Fruit fly (Drosophila melanogaster) whole organism, prepupa: Measurements from ENCODE around the gene CG7006.
A peak's percentile ranks its signal among the peaks of the same experiment; 100 is the strongest.

Source experiments
- CG10631 ChIP-seq: fragments of 200-800 bp; sonication (Bioruptor generic); optimal IDR thresholded peaks from 2 replicates; lab custom pipeline; 2016; ENCODE audit warnings: missing biosample characterization, missing genetic modification characterization
- CG10669 ChIP-seq: fragments of 200-800 bp; sonication (Bioruptor generic); optimal IDR thresholded peaks from 3 replicates; lab custom pipeline; 2018; ENCODE audit warnings: missing biosample characterization, mild to moderate bottlenecking, missing genetic modification characterization, moderate library complexity
- CG11294 ChIP-seq: fragments of 200-800 bp; sonication (Bioruptor generic); IDR thresholded peaks from 2 replicates; pipeline ENCODE4 v1.3.6; 2022; ENCODE audit warnings: missing biosample characterization, missing genetic modification characterization
- CG11762 ChIP-seq: fragments of 200-800 bp; sonication (Bioruptor generic); optimal IDR thresholded peaks from 3 replicates; lab custom pipeline; 2016; ENCODE audit warnings: missing biosample characterization, missing genetic modification characterization; ENCODE audit not compliant: insufficient read depth
- CG11902 ChIP-seq: fragments of 200-800 bp; sonication (Bioruptor generic); optimal IDR thresholded peaks from 3 replicates; lab custom pipeline; 2016; ENCODE audit warnings: missing biosample characterization, missing genetic modification characterization
- CG1621 ChIP-seq: fragments of 200-800 bp; sonication (Bioruptor generic); optimal IDR thresholded peaks from 3 replicates; lab custom pipeline; 2018; ENCODE audit warnings: missing biosample characterization, mild to moderate bottlenecking, missing genetic modification characterization
- CG16779 ChIP-seq: fragments of 200-800 bp; sonication (Bioruptor generic); optimal IDR thresholded peaks from 3 replicates; lab custom pipeline; 2017; ENCODE audit warnings: missing biosample characterization, mild to moderate bottlenecking, missing genetic modification characterization
- CG3032 ChIP-seq: fragments of 200-800 bp; optimal IDR thresholded peaks from 2 replicates; lab custom pipeline; 2019; ENCODE audit warnings: missing biosample characterization, mild to moderate bottlenecking, missing genetic modification characterization, moderate library complexity
- CG31627 ChIP-seq: fragments of 200-800 bp; sonication (Bioruptor generic); optimal IDR thresholded peaks from 3 replicates; lab custom pipeline; 2016; ENCODE audit warnings: missing biosample characterization, missing genetic modification characterization
- CG32006 ChIP-seq: fragments of 200-800 bp; sonication (Bioruptor generic); optimal IDR thresholded peaks from 3 replicates; lab custom pipeline; 2017; ENCODE audit warnings: missing biosample characterization, mild to moderate bottlenecking, missing genetic modification characterization
- CG34406 ChIP-seq: fragments of 200-800 bp; sonication (Bioruptor generic); optimal IDR thresholded peaks from 3 replicates; lab custom pipeline; 2016; ENCODE audit warnings: missing biosample characterization, missing genetic modification characterization
- CG3919 ChIP-seq: fragments of 200-800 bp; sonication (Bioruptor generic); optimal IDR thresholded peaks from 3 replicates; lab custom pipeline; 2016; ENCODE audit warnings: missing biosample characterization, missing genetic modification characterization
- CG4318 ChIP-seq: fragments of 200-800 bp; sonication (Bioruptor generic); optimal IDR thresholded peaks from 3 replicates; lab custom pipeline; 2017; ENCODE audit warnings: missing biosample characterization, mild to moderate bottlenecking, missing genetic modification characterization
- CG7368 ChIP-seq: fragments of 200-800 bp; sonication (Bioruptor generic); optimal IDR thresholded peaks from 3 replicates; lab custom pipeline; 2016; ENCODE audit warnings: missing biosample characterization, missing genetic modification characterization
- CG8119 ChIP-seq: fragments of 200-800 bp; sonication (Bioruptor generic); IDR thresholded peaks from 3 replicates; pipeline ENCODE4 v1.3.6; 2022; ENCODE audit warnings: missing biosample characterization, missing genetic modification characterization
- CG8319 ChIP-seq: fragments of 200-800 bp; sonication (Bioruptor generic); optimal IDR thresholded peaks from 3 replicates; lab custom pipeline; 2016; ENCODE audit warnings: missing biosample characterization, missing genetic modification characterization
- Eip93F ChIP-seq: fragments of 200-800 bp; sonication (Bioruptor generic); optimal IDR thresholded peaks from 2 replicates; lab custom pipeline; 2016; ENCODE audit warnings: missing biosample characterization, mild to moderate bottlenecking, missing genetic modification characterization
- Ets21C ChIP-seq: fragments of 200-800 bp; sonication (Bioruptor generic); optimal IDR thresholded peaks from 3 replicates; lab custom pipeline; 2016; ENCODE audit warnings: missing biosample characterization, missing genetic modification characterization
- Ets96B ChIP-seq: fragments of 200-800 bp; optimal IDR thresholded peaks from 2 replicates; lab custom pipeline; 2019; ENCODE audit warnings: missing biosample characterization, mild to moderate bottlenecking, missing genetic modification characterization, moderate library complexity
- Hr38 ChIP-seq: sonication (Bioruptor generic); optimal IDR thresholded peaks from 2 replicates; lab custom pipeline; 2016; ENCODE audit warnings: missing biosample characterization, missing genetic modification characterization
- Hr39 ChIP-seq: fragments of 200-800 bp; sonication (Bioruptor generic); optimal IDR thresholded peaks from 2 replicates; lab custom pipeline; 2016; ENCODE audit warnings: missing biosample characterization, missing genetic modification characterization
- Hr4 ChIP-seq: fragments of 200-800 bp; sonication (Bioruptor generic); optimal IDR thresholded peaks from 3 replicates; lab custom pipeline; 2016; ENCODE audit warnings: missing biosample characterization, missing genetic modification characterization
- Lpt ChIP-seq: fragments of 200-800 bp; sonication (Bioruptor generic); optimal IDR thresholded peaks from 3 replicates; lab custom pipeline; 2016; ENCODE audit warnings: missing biosample characterization, missing genetic modification characterization
- Smox ChIP-seq: fragments of 200-800 bp; sonication (Bioruptor generic); optimal IDR thresholded peaks from 3 replicates; lab custom pipeline; 2016; ENCODE audit warnings: missing biosample characterization, missing genetic modification characterization
- achi ChIP-seq: fragments of 200-800 bp; sonication (Bioruptor generic); optimal IDR thresholded peaks from 3 replicates; lab custom pipeline; 2016; ENCODE audit warnings: missing biosample characterization, missing genetic modification characterization
- acj6 ChIP-seq: fragments of 200-800 bp; sonication (Bioruptor generic); optimal IDR thresholded peaks from 3 replicates; lab custom pipeline; 2016; ENCODE audit warnings: missing biosample characterization, missing genetic modification characterization
- cyc ChIP-seq: fragments of 200-800 bp; sonication (Bioruptor generic); optimal IDR thresholded peaks from 3 replicates; lab custom pipeline; 2016; ENCODE audit warnings: missing biosample characterization, missing genetic modification characterization
- dac ChIP-seq: fragments of 200-800 bp; sonication (Bioruptor generic); optimal IDR thresholded peaks from 2 replicates; lab custom pipeline; 2017; ENCODE audit warnings: missing biosample characterization, mild to moderate bottlenecking, missing genetic modification characterization
- dsx ChIP-seq: fragments of 200-800 bp; optimal IDR thresholded peaks from 3 replicates; lab custom pipeline; 2019; ENCODE audit warnings: missing biosample characterization, mild to moderate bottlenecking, missing genetic modification characterization, moderate library complexity; ENCODE audit not compliant: poor library complexity, severe bottlenecking
- eg ChIP-seq: fragments of 200-800 bp; sonication (Bioruptor generic); IDR thresholded peaks from 3 replicates; pipeline ENCODE4 v1.3.6; 2022; ENCODE audit warnings: missing biosample characterization, missing genetic modification characterization
- esn ChIP-seq: fragments of 200-800 bp; sonication (Bioruptor generic); optimal IDR thresholded peaks from 2 replicates; lab custom pipeline; 2016; ENCODE audit warnings: missing biosample characterization, mild to moderate bottlenecking, missing genetic modification characterization, moderate library complexity
- fd85E ChIP-seq: fragments of 200-800 bp; sonication (Bioruptor generic); optimal IDR thresholded peaks from 3 replicates; lab custom pipeline; 2016; ENCODE audit warnings: missing biosample characterization, missing genetic modification characterization
- fkh ChIP-seq: fragments of 200-800 bp; sonication (Bioruptor generic); optimal IDR thresholded peaks from 3 replicates; lab custom pipeline; 2017; ENCODE audit warnings: missing biosample characterization, mild to moderate bottlenecking, missing genetic modification characterization, moderate library complexity
- lz ChIP-seq: fragments of 200-800 bp; sonication (Bioruptor generic); optimal IDR thresholded peaks from 3 replicates; lab custom pipeline; 2016; ENCODE audit warnings: missing biosample characterization, missing genetic modification characterization
- net ChIP-seq: fragments of 200-800 bp; sonication (Bioruptor generic); optimal IDR thresholded peaks from 3 replicates; lab custom pipeline; 2016; ENCODE audit warnings: missing biosample characterization, missing genetic modification characterization
- pdm3 ChIP-seq: fragments of 200-800 bp; sonication (Bioruptor generic); optimal IDR thresholded peaks from 3 replicates; lab custom pipeline; 2016; ENCODE audit warnings: missing biosample characterization, missing genetic modification characterization
- salr ChIP-seq, 2 experiments: fragments of 200-800 bp; sonication (Bioruptor generic); optimal IDR thresholded peaks; 3 replicates each; lab custom pipeline; 2016 to 2018; ENCODE audit warnings: missing biosample characterization in 2 of 2, missing genetic modification characterization in 2 of 2, mild to moderate bottlenecking in 1 of 2
- spab ChIP-seq: fragments of 200-800 bp; sonication (Bioruptor generic); optimal IDR thresholded peaks from 2 replicates; lab custom pipeline; 2017; ENCODE audit warnings: missing biosample characterization, mild to moderate bottlenecking, missing genetic modification characterization, missing genetic modification reagents
- ss ChIP-seq, 2 experiments: fragments of 200-800 bp; sonication (Bioruptor generic); optimal IDR thresholded peaks; 2 replicates in 1 of 2; 3 replicates in 1 of 2; lab custom pipeline; 2017 to 2018; ENCODE audit warnings: mild to moderate bottlenecking in 2 of 2, missing biosample characterization in 2 of 2, missing genetic modification characterization in 2 of 2, moderate library complexity in 1 of 2
- svp ChIP-seq: fragments of 200-800 bp; sonication (Bioruptor generic); peaks from one replicate; lab custom pipeline; 2016; ENCODE audit warnings: missing biosample characterization, missing genetic modification characterization
- topi ChIP-seq: fragments of 200-800 bp; sonication (Bioruptor generic); optimal IDR thresholded peaks from 3 replicates; lab custom pipeline; 2016; ENCODE audit warnings: missing biosample characterization, missing genetic modification characterization
- vri ChIP-seq: fragments of 200-800 bp; sonication (Bioruptor generic); optimal IDR thresholded peaks from 3 replicates; lab custom pipeline; 2016; ENCODE audit warnings: missing biosample characterization, mild to moderate bottlenecking, missing genetic modification characterization

Gene CG7006

DNA sequence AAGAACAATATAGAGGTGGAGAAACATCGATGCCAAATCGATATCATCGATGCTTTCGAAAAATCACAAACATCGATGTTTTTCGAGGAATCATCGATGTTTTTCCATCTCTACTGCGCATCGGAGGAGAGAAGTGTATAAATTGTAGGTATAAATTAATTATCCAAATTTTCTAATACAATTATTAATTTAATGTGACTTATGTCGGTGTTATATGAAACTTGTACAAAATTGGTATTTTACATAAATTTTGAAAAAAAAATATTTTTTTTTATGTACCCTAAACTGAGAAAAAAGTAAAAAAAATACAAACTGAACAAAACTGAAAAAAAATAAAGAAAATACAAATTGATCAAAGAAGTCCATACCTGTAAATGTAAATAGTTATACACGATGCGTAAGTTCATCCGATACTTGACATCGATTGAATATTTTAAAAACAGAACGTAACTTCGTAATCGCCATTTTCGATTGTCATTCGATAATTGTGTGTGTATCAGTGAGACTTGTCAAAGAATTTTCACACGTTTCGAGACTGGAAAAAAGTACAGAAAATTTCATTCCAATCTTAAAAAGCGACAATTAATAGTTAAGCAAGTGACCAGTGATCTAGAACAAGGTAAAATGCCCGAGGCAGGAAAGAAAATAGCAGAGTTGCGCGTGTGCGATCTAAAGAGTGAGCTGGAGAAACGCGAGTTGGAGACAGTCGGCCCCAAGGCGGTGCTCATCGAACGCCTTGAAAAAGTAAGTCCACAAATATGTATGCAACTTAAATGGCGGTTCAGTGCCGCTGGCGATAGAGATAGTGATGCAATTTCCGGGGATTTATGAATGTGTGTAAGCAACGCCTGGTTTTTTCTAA lies 33.2 kb upstream of the CG7006 start, which contains the start of the genes CG5808 and Saf-B:
Gene CG5808 (minus strand): TSS at position 15 of the 862 bp plus-strand sequence.
Gene Saf-B (plus strand): TSS at position 472 of the 862 bp plus-strand sequence.
- no peak for TF ChIP-seq Ets21C
- no peak for TF ChIP-seq Hr38 (GFP tag; lab: Kevin White, UChicago)
- TF ChIP-seq acj6, result no peak
- no peak for TF ChIP-seq fkh (GFP tag; lab: Kevin White, UChicago)
- TF ChIP-seq achi (GFP tag; lab: Kevin White, UChicago), result no peak
- TF ChIP-seq CG3919, result no peak
- no peak for TF ChIP-seq CG11294 (GFP tag; lab: Robert Waterston, UW)
- TF ChIP-seq CG10631 (GFP tag; lab: Kevin White, UChicago), result no peak
- no peak for TF ChIP-seq CG8319
- no peak for TF ChIP-seq dsx (GFP tag; lab: Kevin White, UChicago)
- no peak for TF ChIP-seq vri (GFP tag; lab: Kevin White, UChicago)
- no peak for TF ChIP-seq CG4318 (GFP tag; lab: Kevin White, UChicago)
- no peak for TF ChIP-seq lz
- TF ChIP-seq net (GFP tag; lab: Kevin White, UChicago), result no peak
- no peak for TF ChIP-seq Ets96B (tag; lab: Kevin White, UChicago)
- TF ChIP-seq CG11902 (GFP tag; lab: Kevin White, UChicago), result peak; percentile 20
- no peak for TF ChIP-seq Hr4 (GFP tag; lab: Kevin White, UChicago)
- TF ChIP-seq CG1621 (tag; lab: Kevin White, UChicago), result no peak
- TF ChIP-seq dac, result no peak
- no peak for TF ChIP-seq Hr39 (GFP tag; lab: Kevin White, UChicago)
- no peak for TF ChIP-seq Eip93F (GFP tag; lab: Kevin White, UChicago)
- no peak for TF ChIP-seq CG16779 (tag; lab: Kevin White, UChicago)
- TF ChIP-seq cyc (GFP tag; lab: Kevin White, UChicago), result peak; percentile 46
- TF ChIP-seq esn (GFP tag; lab: Kevin White, UChicago), result peak; percentile 52
- no peak for TF ChIP-seq eg (GFP tag; lab: Robert Waterston, UW)
- no peak for TF ChIP-seq svp (GFP tag; lab: Kevin White, UChicago)
- no peak for TF ChIP-seq pdm3 (GFP tag; lab: Kevin White, UChicago)
- no peak for TF ChIP-seq fd85E (GFP tag; lab: Kevin White, UChicago)
- peak; percentile 10 for TF ChIP-seq CG31627 (GFP tag; lab: Kevin White, UChicago)
- TF ChIP-seq CG7368 (GFP tag; lab: Kevin White, UChicago), result no peak
- TF ChIP-seq CG34406 (GFP tag; lab: Kevin White, UChicago), result no peak
- no peak for TF ChIP-seq salr (GFP tag; optimal IDR thresholded peaks at IDR 0.05; lab: Kevin White, UChicago)
- no peak for TF ChIP-seq ss (GFP tag; optimal IDR thresholded peaks at IDR 0.05; lab: Kevin White, UChicago)
- no peak for TF ChIP-seq CG11762 (GFP tag; lab: Kevin White, UChicago)
- no peak for TF ChIP-seq CG3032 (tag; lab: Kevin White, UChicago)

DNA sequence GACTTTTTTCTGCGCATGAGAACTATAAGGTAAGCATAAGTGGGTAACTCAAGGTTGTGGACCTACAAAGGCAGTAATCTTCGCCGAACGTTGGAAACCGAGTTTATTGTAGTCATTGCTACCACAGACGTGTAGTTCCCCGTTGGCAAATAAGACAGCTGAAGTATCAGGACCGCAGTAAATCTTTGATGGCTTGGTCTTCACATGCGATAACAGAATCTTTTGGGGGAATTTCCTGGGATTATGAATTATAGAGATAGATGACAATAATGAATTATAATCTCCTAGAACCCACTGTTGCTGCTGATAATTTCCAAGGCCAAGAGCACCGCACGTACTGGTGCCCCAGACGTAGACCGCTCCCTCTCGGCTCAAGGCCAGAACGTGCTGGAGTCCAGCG lies 27.4 kb upstream of the CG7006 start:
- TF ChIP-seq CG4318 (GFP tag; lab: Kevin White, UChicago) (no peak), Hr39 (GFP tag; lab: Kevin White, UChicago) (no peak)

DNA sequence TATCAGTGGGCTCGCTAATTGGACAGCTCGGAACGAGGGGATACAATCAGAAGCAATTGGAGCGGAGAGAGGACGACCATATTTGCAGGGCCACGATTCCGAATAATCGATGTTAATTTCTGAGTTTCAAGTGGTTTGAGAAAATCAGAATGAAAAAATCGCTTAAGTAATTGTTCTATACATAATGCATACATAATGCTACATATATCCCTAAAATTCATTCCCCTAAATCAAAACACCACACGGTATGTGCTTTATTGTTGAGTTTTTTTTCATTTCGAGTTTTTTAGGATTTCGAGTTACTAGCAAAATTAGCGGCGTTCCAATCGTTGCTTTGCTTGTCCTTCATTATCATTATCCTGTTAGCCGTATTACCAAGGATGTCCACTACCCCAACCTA lies 24.9 kb upstream of the CG7006 start, which contains the start of gene niki:
Gene niki (minus strand): TSS at position 101 of the 400 bp plus-strand sequence.
- no peak for TF ChIP-seq CG10669 (GFP tag; lab: Kevin White, UChicago)
- no peak for TF ChIP-seq CG3919
- TF ChIP-seq Hr4 (GFP tag; lab: Kevin White, UChicago), result no peak
- no peak for TF ChIP-seq Lpt (GFP tag; lab: Kevin White, UChicago)
- no peak for TF ChIP-seq topi (GFP tag; lab: Kevin White, UChicago)
- no peak for TF ChIP-seq CG32006 (GFP tag; lab: Kevin White, UChicago)
- no peak for TF ChIP-seq dac
- TF ChIP-seq CG10631 (GFP tag; lab: Kevin White, UChicago), result no peak
- TF ChIP-seq dsx (GFP tag; lab: Kevin White, UChicago), result no peak
- TF ChIP-seq vri (GFP tag; lab: Kevin White, UChicago), result no peak
- TF ChIP-seq CG11294 (GFP tag; lab: Robert Waterston, UW), result no peak
- no peak for TF ChIP-seq acj6
- no peak for TF ChIP-seq CG4318 (GFP tag; lab: Kevin White, UChicago)
- TF ChIP-seq CG8119, result no peak
- no peak for TF ChIP-seq spab (GFP tag; lab: Kevin White, UChicago)
- no peak for TF ChIP-seq Hr39 (GFP tag; lab: Kevin White, UChicago)
- TF ChIP-seq salr (GFP tag; optimal IDR thresholded peaks at IDR 0.05; lab: Kevin White, UChicago), result no peak
- no peak for TF ChIP-seq Smox (GFP tag; lab: Kevin White, UChicago)
- TF ChIP-seq, all 60 proteins: peak for 0
